Fruit fly (Drosophila melanogaster) whole organism, embryonic: ENCODE data around the gene Ant2.

Experiments
- ATbp ChIP-seq: fragments of 200-800 bp; sonication (Bioruptor generic); optimal IDR thresholded peaks from 2 replicates; lab custom pipeline; 2017; ENCODE audit warnings: missing biosample characterization, mild to moderate bottlenecking, missing genetic modification characterization, missing genetic modification reagents
- BEAF-32 ChIP-seq: fragments of 200-800 bp; sonication (Bioruptor generic); optimal IDR thresholded peaks from 3 replicates; lab custom pipeline; 2017; ENCODE audit warnings: missing biosample characterization, missing genetic modification characterization, mild to moderate bottlenecking, moderate library complexity, missing genetic modification reagents
- CG10267 ChIP-seq: fragments of 200-800 bp; sonication (Bioruptor generic); optimal IDR thresholded peaks from 2 replicates; lab custom pipeline; 2018; ENCODE audit warnings: missing biosample characterization, mild to moderate bottlenecking, missing genetic modification characterization, moderate library complexity
- CG11093 ChIP-seq: fragments of 200-800 bp; sonication (Bioruptor generic); IDR thresholded peaks from 3 replicates; pipeline ENCODE4 v1.3.6; 2022; ENCODE audit warnings: missing biosample characterization, missing genetic modification characterization
- CG11398 ChIP-seq: fragments of 200-800 bp; sonication (Bioruptor generic); optimal IDR thresholded peaks from 2 replicates; lab custom pipeline; 2016; ENCODE audit warnings: missing biosample characterization, missing genetic modification characterization
- CG12299 ChIP-seq: fragments of 200-800 bp; sonication (Bioruptor generic); optimal IDR thresholded peaks from 2 replicates; lab custom pipeline; 2018; ENCODE audit warnings: missing biosample characterization, mild to moderate bottlenecking, missing genetic modification characterization
- CG14441 ChIP-seq: fragments of 200-800 bp; sonication (Bioruptor generic); IDR thresholded peaks from 2 replicates; pipeline ENCODE4 v1.3.6; 2022; ENCODE audit warnings: missing biosample characterization, missing genetic modification characterization
- CG15696 ChIP-seq: fragments of 200-800 bp; sonication (Bioruptor generic); optimal IDR thresholded peaks from 2 replicates; lab custom pipeline; 2019; ENCODE audit warnings: missing biosample characterization, mild to moderate bottlenecking, missing genetic modification characterization, moderate library complexity
- CG17359 ChIP-seq: fragments of 200-800 bp; sonication (Bioruptor generic); optimal IDR thresholded peaks from 3 replicates; lab custom pipeline; 2018; ENCODE audit warnings: missing biosample characterization, mild to moderate bottlenecking, missing genetic modification characterization, moderate library complexity
- CG31388 ChIP-seq: fragments of 200-800 bp; sonication (Bioruptor generic); optimal IDR thresholded peaks from 2 replicates; lab custom pipeline; 2016; ENCODE audit warnings: missing biosample characterization, missing genetic modification characterization
- CG3163 ChIP-seq: fragments of 200-800 bp; sonication (Bioruptor generic); optimal IDR thresholded peaks from 3 replicates; lab custom pipeline; 2016; ENCODE audit warnings: missing biosample characterization, missing genetic modification characterization
- CG32532 ChIP-seq: fragments of 200-800 bp; sonication (Bioruptor generic); IDR thresholded peaks from 2 replicates; pipeline ENCODE4 v1.3.6; 2022; ENCODE audit warnings: missing biosample characterization, missing genetic modification characterization
- CG4404 ChIP-seq: fragments of 200-800 bp; sonication (Bioruptor generic); IDR thresholded peaks from 2 replicates; pipeline ENCODE4 v1.3.6; 2022; ENCODE audit warnings: missing biosample characterization, missing genetic modification characterization
- CG4424 ChIP-seq: fragments of 200-800 bp; sonication (Bioruptor generic); optimal IDR thresholded peaks from 3 replicates; lab custom pipeline; 2016; ENCODE audit warnings: missing biosample characterization, missing genetic modification characterization
- CG5953 ChIP-seq: fragments of 200-800 bp; sonication (Bioruptor generic); IDR thresholded peaks from 2 replicates; pipeline ENCODE4 v1.3.6; 2022; ENCODE audit warnings: missing biosample characterization, missing genetic modification characterization
- CG6791 ChIP-seq: fragments of 200-800 bp; sonication (Bioruptor generic); IDR thresholded peaks from 3 replicates; pipeline ENCODE4 v1.3.6; 2022; ENCODE audit warnings: missing biosample characterization, missing genetic modification characterization; ENCODE audit not compliant: partially characterized antibody
- CG7928 ChIP-seq: fragments of 200-800 bp; sonication (Bioruptor generic); optimal IDR thresholded peaks from 2 replicates; lab custom pipeline; 2017; ENCODE audit warnings: missing biosample characterization, mild to moderate bottlenecking, missing genetic modification characterization
- CG8089 ChIP-seq: fragments of 200-800 bp; sonication (Bioruptor generic); optimal IDR thresholded peaks from 3 replicates; lab custom pipeline; 2016; ENCODE audit warnings: missing biosample characterization, missing genetic modification characterization
- CHES-1-like ChIP-seq: fragments of 200-800 bp; sonication (Bioruptor generic); optimal IDR thresholded peaks from 2 replicates; lab custom pipeline; 2016; ENCODE audit warnings: missing biosample characterization, missing genetic modification characterization
- Dref ChIP-seq: fragments of 200-800 bp; sonication (Bioruptor generic); IDR thresholded peaks from 2 replicates; pipeline ENCODE4 v1.3.6; 2022; ENCODE audit warnings: missing biosample characterization, missing genetic modification characterization
- Drgx ChIP-seq: fragments of 200-800 bp; sonication (Bioruptor generic); IDR thresholded peaks from 2 replicates; pipeline ENCODE4 v1.3.6; 2022; ENCODE audit warnings: missing biosample characterization, missing genetic modification characterization
- E2f2 ChIP-seq: fragments of 200-800 bp; sonication (Bioruptor generic); IDR thresholded peaks from 2 replicates; pipeline ENCODE4 v1.3.6; 2022; ENCODE audit warnings: missing biosample characterization, missing genetic modification characterization
- H15 ChIP-seq: fragments of 200-800 bp; sonication (Bioruptor generic); IDR thresholded peaks from 3 replicates; pipeline ENCODE4 v1.3.6; 2022; ENCODE audit warnings: missing biosample characterization, missing genetic modification characterization
- HLHmδ ChIP-seq: fragments of 200-800 bp; sonication (Bioruptor generic); optimal IDR thresholded peaks from 2 replicates; lab custom pipeline; 2018; ENCODE audit warnings: missing biosample characterization, mild to moderate bottlenecking, missing genetic modification characterization, moderate library complexity
- Nf-YC ChIP-seq: fragments of 200-800 bp; optimal IDR thresholded peaks from 3 replicates; lab custom pipeline; 2019; ENCODE audit warnings: missing biosample characterization, mild to moderate bottlenecking, missing genetic modification characterization, moderate library complexity
- Pdp1 ChIP-seq, 2 experiments: fragments of 200-800 bp; sonication (Bioruptor generic); optimal IDR thresholded peaks; 3 replicates each; lab custom pipeline; 2016; ENCODE audit warnings: missing biosample characterization in 2 of 2, missing genetic modification characterization in 2 of 2, mild to moderate bottlenecking in 1 of 2, moderate library complexity in 1 of 2
- Vsx1 ChIP-seq: fragments of 200-800 bp; sonication (Bioruptor generic); optimal IDR thresholded peaks from 2 replicates; lab custom pipeline; 2017; ENCODE audit warnings: missing biosample characterization, mild to moderate bottlenecking, missing genetic modification characterization, missing genetic modification reagents
- amos ChIP-seq: fragments of 200-800 bp; sonication (Bioruptor generic); IDR thresholded peaks from 2 replicates; pipeline ENCODE4 v1.3.6; 2022; ENCODE audit warnings: missing biosample characterization, missing genetic modification characterization; ENCODE audit not compliant: partially characterized antibody
- ara ChIP-seq: fragments of 200-800 bp; sonication (Bioruptor generic); IDR thresholded peaks from 2 replicates; pipeline ENCODE4 v1.3.6; 2022; ENCODE audit warnings: missing biosample characterization, missing genetic modification characterization
- bbx ChIP-seq: fragments of 200-800 bp; sonication (Bioruptor generic); IDR thresholded peaks from 2 replicates; pipeline ENCODE4 v1.3.6; 2022; ENCODE audit warnings: missing biosample characterization, missing genetic modification characterization; ENCODE audit not compliant: partially characterized antibody
- bowl ChIP-seq: fragments of 200-800 bp; sonication (Bioruptor generic); IDR thresholded peaks from 2 replicates; pipeline ENCODE4 v1.3.6; 2022; ENCODE audit warnings: missing biosample characterization, missing genetic modification characterization
- chinmo ChIP-seq: fragments of 200-800 bp; sonication (Bioruptor generic); IDR thresholded peaks from 4 replicates; pipeline ENCODE4 v1.3.6; 2022; ENCODE audit warnings: missing biosample characterization, missing genetic modification characterization; ENCODE audit not compliant: partially characterized antibody
- cwo ChIP-seq: fragments of 200-800 bp; sonication (Bioruptor generic); optimal IDR thresholded peaks from 3 replicates; lab custom pipeline; 2017; ENCODE audit warnings: missing biosample characterization, missing genetic modification characterization, mild to moderate bottlenecking, moderate library complexity, missing genetic modification reagents
- danr ChIP-seq: fragments of 200-800 bp; sonication (Bioruptor generic); IDR thresholded peaks from 2 replicates; pipeline ENCODE4 v1.3.6; 2022; ENCODE audit warnings: missing biosample characterization, missing genetic modification characterization
- dmrt11E ChIP-seq: fragments of 200-800 bp; sonication (Bioruptor generic); optimal IDR thresholded peaks from 3 replicates; lab custom pipeline; 2018; ENCODE audit warnings: missing biosample characterization, mild to moderate bottlenecking, missing genetic modification characterization, moderate library complexity
- fd96Cb ChIP-seq: fragments of 200-800 bp; sonication (Bioruptor generic); optimal IDR thresholded peaks from 2 replicates; lab custom pipeline; 2018; ENCODE audit warnings: missing biosample characterization, mild to moderate bottlenecking, missing genetic modification characterization, moderate library complexity
- fu2 ChIP-seq: fragments of 200-800 bp; sonication (Bioruptor generic); optimal IDR thresholded peaks from 2 replicates; lab custom pipeline; 2016; ENCODE audit warnings: missing biosample characterization, missing genetic modification characterization
- gcm2 ChIP-seq: fragments of 200-800 bp; sonication (Bioruptor generic); optimal IDR thresholded peaks from 2 replicates; lab custom pipeline; 2016; ENCODE audit warnings: missing biosample characterization, missing genetic modification characterization
- knrl ChIP-seq: fragments of 200-800 bp; sonication (Bioruptor generic); IDR thresholded peaks from 3 replicates; pipeline ENCODE4 v1.3.6; 2022; ENCODE audit warnings: missing biosample characterization, missing genetic modification characterization; ENCODE audit not compliant: partially characterized antibody
- lbe ChIP-seq: fragments of 200-800 bp; sonication (Bioruptor generic); optimal IDR thresholded peaks from 2 replicates; lab custom pipeline; 2016; ENCODE audit warnings: missing biosample characterization, mild to moderate bottlenecking, missing genetic modification characterization
- mld ChIP-seq: fragments of 200-800 bp; sonication (Bioruptor generic); IDR thresholded peaks from 3 replicates; pipeline ENCODE4 v1.3.6; 2022; ENCODE audit warnings: missing biosample characterization, missing genetic modification characterization; ENCODE audit not compliant: partially characterized antibody
- nom ChIP-seq: fragments of 200-800 bp; sonication (Bioruptor generic); optimal IDR thresholded peaks from 2 replicates; lab custom pipeline; 2017; ENCODE audit warnings: missing biosample characterization, missing genetic modification characterization, mild to moderate bottlenecking, moderate library complexity, missing genetic modification reagents
- psq ChIP-seq: fragments of 200-800 bp; sonication (Bioruptor generic); optimal IDR thresholded peaks from 2 replicates; lab custom pipeline; 2017; ENCODE audit warnings: missing biosample characterization, missing genetic modification characterization
- ro ChIP-seq: fragments of 200-800 bp; sonication (Bioruptor generic); IDR thresholded peaks from 2 replicates; pipeline ENCODE4 v1.3.6; 2022; ENCODE audit warnings: missing biosample characterization, missing genetic modification characterization
- sna ChIP-seq: fragments of 200-800 bp; sonication (Bioruptor generic); IDR thresholded peaks from 2 replicates; pipeline ENCODE4 v1.3.6; 2022; ENCODE audit warnings: missing biosample characterization, missing genetic modification characterization; ENCODE audit not compliant: partially characterized antibody
- stwl ChIP-seq: fragments of 200-800 bp; sonication (Bioruptor generic); optimal IDR thresholded peaks from 3 replicates; lab custom pipeline; 2018; ENCODE audit warnings: missing biosample characterization, mild to moderate bottlenecking, missing genetic modification characterization, moderate library complexity
- tup ChIP-seq: fragments of 200-800 bp; sonication (Bioruptor generic); optimal IDR thresholded peaks from 2 replicates; lab custom pipeline; 2016; ENCODE audit warnings: missing biosample characterization, mild to moderate bottlenecking, missing genetic modification characterization, moderate library complexity
- vfl ChIP-seq: fragments of 200-800 bp; sonication (Bioruptor generic); optimal IDR thresholded peaks from 2 replicates; lab custom pipeline; 2016; ENCODE audit warnings: missing biosample characterization, missing genetic modification characterization
- yki ChIP-seq: fragments of >200 bp; optimal IDR thresholded peaks from 3 replicates; lab custom pipeline; 2018
- zen ChIP-seq: fragments of 200-800 bp; sonication (Bioruptor generic); optimal IDR thresholded peaks from 3 replicates; lab custom pipeline; 2018; ENCODE audit warnings: missing biosample characterization, mild to moderate bottlenecking, missing genetic modification characterization, moderate library complexity

The Ant2 gene

DNA sequence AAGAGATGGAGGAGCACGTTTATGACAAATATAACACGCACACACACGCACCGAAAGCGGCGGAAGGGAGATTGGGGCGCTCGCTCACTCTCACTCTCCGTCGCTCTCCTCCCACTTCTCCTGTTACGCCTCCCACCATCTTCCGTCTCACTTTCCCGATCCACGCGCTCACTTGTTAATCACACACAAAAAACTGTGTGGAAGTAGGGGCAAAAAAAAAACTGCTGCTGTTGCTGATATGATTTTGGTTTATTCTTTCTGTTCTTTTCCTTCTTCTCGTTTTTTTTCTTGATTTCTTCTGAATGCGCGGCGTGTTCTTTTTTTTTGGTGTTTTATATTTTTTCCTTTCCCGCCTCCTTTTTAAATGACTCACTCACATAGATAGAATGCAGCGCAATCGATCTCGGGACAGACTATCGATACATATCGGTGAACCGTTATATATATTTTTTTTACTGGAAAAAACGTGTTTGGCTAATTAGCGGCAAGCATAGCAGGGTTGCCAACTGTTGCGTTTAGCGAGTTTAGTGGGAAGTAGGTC lies 19.0 kb upstream of the Ant2 start (continued):
- no peak for TF ChIP-seq fu2
- TF ChIP-seq CG3163 (GFP tag; lab: Kevin White, UChicago): no peak
- peak; percentile 65; the same call in 1 of the 3 replicates for TF ChIP-seq CG6791 (GFP tag; lab: Robert Waterston, UW)
- 0 out of 4 replicates have a peak, but pooled peaks have one; percentile 32 for TF ChIP-seq chinmo (GFP tag; lab: Robert Waterston, UW)
- TF ChIP-seq Pdp1 (GFP tag; optimal IDR thresholded peaks at IDR 0.05; lab: Kevin White, UChicago): peak in 1 of 2 experiments; percentile 63
- peak; percentile 36 for TF ChIP-seq cwo
- no peak for TF ChIP-seq CG17359 (tag; lab: Kevin White, UChicago)
- no peak for TF ChIP-seq gcm2
- no peak for TF ChIP-seq ATbp
- peak; percentile 14 for TF ChIP-seq lbe (GFP tag; lab: Kevin White, UChicago)
- no peak for TF ChIP-seq ro (GFP tag; lab: Robert Waterston, UW)
- peak; percentile 12 for TF ChIP-seq stwl (tag; lab: Kevin White, UChicago)
- TF ChIP-seq fd96Cb: no peak
- TF ChIP-seq CG8089 (GFP tag; lab: Kevin White, UChicago): no peak
- TF ChIP-seq CHES-1-like (GFP tag; lab: Kevin White, UChicago): no peak
- TF ChIP-seq bowl (GFP tag; lab: Robert Waterston, UW): no peak
- TF ChIP-seq Vsx1 (GFP tag; lab: Kevin White, UChicago): peak; percentile 96
- no peak for TF ChIP-seq CG32532 (GFP tag; lab: Robert Waterston, UW)
- TF ChIP-seq CG12299 (tag; lab: Kevin White, UChicago): no peak
- no peak for TF ChIP-seq tup (GFP tag; lab: Kevin White, UChicago)
- peak; percentile 97 for TF ChIP-seq nom
- peak; percentile 63 for TF ChIP-seq BEAF-32 (GFP tag; lab: Kevin White, UChicago)
- peak; percentile 54 for TF ChIP-seq bbx (GFP tag; lab: Robert Waterston, UW)
- TF ChIP-seq H15 (GFP tag; lab: Robert Waterston, UW): no peak
- TF ChIP-seq amos: peak; percentile 59
- no peak for TF ChIP-seq CG4404
- TF ChIP-seq CG11093 (GFP tag; lab: Robert Waterston, UW): no peak
- TF ChIP-seq CG4424 (GFP tag; lab: Kevin White, UChicago): no peak
- TF ChIP-seq E2f2 (GFP tag; lab: Robert Waterston, UW): peak; percentile 70
- peak; percentile 55 for TF ChIP-seq Dref (GFP tag; lab: Robert Waterston, UW)
- no peak for TF ChIP-seq danr (GFP tag; lab: Robert Waterston, UW)
- no peak for TF ChIP-seq dmrt11E (tag; lab: Kevin White, UChicago)
- TF ChIP-seq CG11398: no peak
- no peak for TF ChIP-seq CG10267 (tag; lab: Kevin White, UChicago)
- no peak for TF ChIP-seq Nf-YC (tag; lab: Kevin White, UChicago)
- no peak for TF ChIP-seq CG5953
- peak; percentile 80 for TF ChIP-seq Drgx (GFP tag; lab: Robert Waterston, UW)
- TF ChIP-seq zen (tag; lab: Kevin White, UChicago): peak; percentile 35
- peak; percentile 41; the same call in 1 of the 3 replicates for TF ChIP-seq knrl (GFP tag; lab: Robert Waterston, UW)
- peak; percentile 13 for TF ChIP-seq HLHmδ (GFP tag; lab: Kevin White, UChicago)
- no peak for TF ChIP-seq CG31388 (GFP tag; lab: Kevin White, UChicago)
- peak; percentile 13 for TF ChIP-seq yki (lab: Kevin White, UChicago)
- no peak for TF ChIP-seq CG14441 (GFP tag; lab: Robert Waterston, UW)
- TF ChIP-seq mld (GFP tag; lab: Robert Waterston, UW): 0 out of 3 replicates have a peak, but pooled peaks have one; percentile 23
- TF ChIP-seq psq (GFP tag; lab: Kevin White, UChicago): peak; percentile 83
- TF ChIP-seq vfl (GFP tag; lab: Kevin White, UChicago): no peak
- TF ChIP-seq CG7928 (GFP tag; lab: Kevin White, UChicago): no peak
- TF ChIP-seq sna: peak; percentile 30; the same call in 1 of the 2 replicates
- no peak for TF ChIP-seq ara
- no peak for TF ChIP-seq CG15696 (tag; lab: Kevin White, UChicago)
